Worm (Caenorhabditis elegans) whole organism, L2 larva: ENCODE data around the gene F13D11.4.

ENCODE experiments used
- C34F6.9 ChIP-seq: fragments of 150-350 bp; optimal IDR thresholded peaks from 2 replicates; lab custom pipeline; 2014; ENCODE audit warnings: missing biosample characterization, missing genetic modification characterization
- F13H6.1 ChIP-seq: sonication (generic microtip); optimal IDR thresholded peaks from 2 replicates; lab custom pipeline; 2016; ENCODE audit warnings: missing genetic modification characterization, missing compliant biosample characterization
- R02D3.7 ChIP-seq: fragments of 150-350 bp; optimal IDR thresholded peaks from 2 replicates; lab custom pipeline; 2014; ENCODE audit warnings: missing biosample characterization, missing genetic modification characterization
- Y55F3AM.14 ChIP-seq: fragments of 200-800 bp; sonication (Bioruptor generic); optimal IDR thresholded peaks from 2 replicates; lab custom pipeline; 2018; ENCODE audit warnings: mild to moderate bottlenecking, missing genetic modification characterization, missing compliant biosample characterization
- ZK546.5 ChIP-seq: sonication (generic microtip); optimal IDR thresholded peaks from 2 replicates; lab custom pipeline; 2017; ENCODE audit warnings: missing biosample characterization, missing genetic modification characterization
- alr-1 ChIP-seq: fragments of 150-350 bp; optimal IDR thresholded peaks from 2 replicates; lab custom pipeline; 2014; ENCODE audit warnings: missing biosample characterization, missing genetic modification characterization
- ama-1 ChIP-seq: fragments of 150-350 bp; optimal IDR thresholded peaks from 2 replicates; lab custom pipeline; 2018; ENCODE audit warnings: inconsistent platforms
- blmp-1 ChIP-seq: sonication (generic microtip); optimal IDR thresholded peaks from 2 replicates; lab custom pipeline; 2017; ENCODE audit warnings: missing genetic modification characterization, mild to moderate bottlenecking, missing compliant biosample characterization, antibody characterized with exemption, moderate library complexity; ENCODE audit not compliant: insufficient read depth
- ceh-16 ChIP-seq: fragments of 150-350 bp; optimal IDR thresholded peaks from 2 replicates; lab custom pipeline; 2014; ENCODE audit warnings: missing biosample characterization, missing genetic modification characterization
- ceh-82 ChIP-seq: fragments of 150-350 bp; optimal IDR thresholded peaks from 2 replicates; lab custom pipeline; 2014; ENCODE audit warnings: missing biosample characterization, missing genetic modification characterization
- dmd-4 ChIP-seq: sonication (generic microtip); optimal IDR thresholded peaks from 2 replicates; lab custom pipeline; 2017; ENCODE audit warnings: missing biosample characterization, missing genetic modification characterization
- egl-27 ChIP-seq: sonication (generic microtip); optimal IDR thresholded peaks from 3 replicates; lab custom pipeline; 2017; ENCODE audit warnings: missing biosample characterization, missing genetic modification reagents, missing genetic modification characterization
- elt-1 ChIP-seq: fragments of 150-350 bp; optimal IDR thresholded peaks from 2 replicates; lab custom pipeline; 2014; ENCODE audit warnings: missing biosample characterization, missing genetic modification characterization
- elt-3 ChIP-seq: sonication (generic microtip); optimal IDR thresholded peaks from 2 replicates; lab custom pipeline; 2017; ENCODE audit warnings: missing biosample characterization, missing genetic modification characterization
- fos-1 ChIP-seq: fragments of 150-350 bp; optimal IDR thresholded peaks from 2 replicates; lab custom pipeline; 2014; ENCODE audit warnings: missing biosample characterization, missing genetic modification characterization
- lin-11 ChIP-seq: fragments of 150-350 bp; sonication (generic microtip); optimal IDR thresholded peaks from 2 replicates; lab custom pipeline; 2014; ENCODE audit warnings: missing biosample characterization, missing genetic modification characterization, inconsistent platforms, mixed read lengths
- lin-39 ChIP-seq: fragments of 150-350 bp; optimal IDR thresholded peaks from 2 replicates; lab custom pipeline; 2014; ENCODE audit warnings: missing biosample characterization, missing genetic modification reagents, missing genetic modification characterization
- lsy-2 ChIP-seq, 2 experiments: fragments of 150-350 bp in 1 of 2; sonication (generic microtip) in 1 of 2; optimal IDR thresholded peaks; 2 replicates each; lab custom pipeline; 2014 to 2017; ENCODE audit warnings: missing biosample characterization in 2 of 2, missing genetic modification characterization in 2 of 2
- mab-5 ChIP-seq: fragments of 150-350 bp; optimal IDR thresholded peaks from 2 replicates; lab custom pipeline; 2014; ENCODE audit warnings: missing biosample characterization, missing genetic modification characterization
- mbf-1 ChIP-seq: sonication (generic microtip); optimal IDR thresholded peaks from 2 replicates; lab custom pipeline; 2017; ENCODE audit warnings: missing biosample characterization, missing genetic modification characterization
- mdl-1 ChIP-seq, 2 experiments: fragments of 150-350 bp in 1 of 2; sonication (generic microtip) in 1 of 2; optimal IDR thresholded peaks; 2 replicates each; lab custom pipeline; 2017; ENCODE audit warnings: missing biosample characterization in 2 of 2, missing genetic modification characterization in 2 of 2
- nhr-10 ChIP-seq: sonication (generic microtip); optimal IDR thresholded peaks from 2 replicates; lab custom pipeline; 2017; ENCODE audit warnings: missing biosample characterization, missing genetic modification characterization
- nhr-11 ChIP-seq: fragments of 150-350 bp; optimal IDR thresholded peaks from 2 replicates; lab custom pipeline; 2014; ENCODE audit warnings: missing biosample characterization, missing genetic modification characterization
- nhr-129 ChIP-seq: fragments of 150-350 bp; optimal IDR thresholded peaks from 2 replicates; lab custom pipeline; 2014; ENCODE audit warnings: missing biosample characterization, missing genetic modification characterization
- nhr-21 ChIP-seq: fragments of 150-350 bp; optimal IDR thresholded peaks from 2 replicates; lab custom pipeline; 2014; ENCODE audit warnings: missing biosample characterization, missing genetic modification characterization
- nhr-23 ChIP-seq: fragments of 150-350 bp; optimal IDR thresholded peaks from 2 replicates; lab custom pipeline; 2014; ENCODE audit warnings: missing biosample characterization, missing genetic modification reagents, missing genetic modification characterization
- nhr-237 ChIP-seq: fragments of 150-350 bp; optimal IDR thresholded peaks from 2 replicates; lab custom pipeline; 2014; ENCODE audit warnings: missing biosample characterization, missing genetic modification characterization
- nhr-25 ChIP-seq: fragments of 150-350 bp; sonication (generic microtip); optimal IDR thresholded peaks from 3 replicates; lab custom pipeline; 2014; ENCODE audit warnings: missing biosample characterization, missing genetic modification characterization
- nhr-6 ChIP-seq: fragments of 150-350 bp; optimal IDR thresholded peaks from 2 replicates; lab custom pipeline; 2014; ENCODE audit warnings: missing biosample characterization, missing genetic modification characterization
- nhr-77 ChIP-seq: fragments of 150-350 bp; optimal IDR thresholded peaks from 2 replicates; lab custom pipeline; 2014; ENCODE audit warnings: missing biosample characterization, missing genetic modification characterization
- peb-1 ChIP-seq: fragments of 150-350 bp; optimal IDR thresholded peaks from 2 replicates; lab custom pipeline; 2014; ENCODE audit warnings: missing biosample characterization, missing genetic modification characterization
- sem-4 ChIP-seq: fragments of 150-350 bp; optimal IDR thresholded peaks from 2 replicates; lab custom pipeline; 2014; ENCODE audit warnings: missing biosample characterization, missing genetic modification reagents, missing genetic modification characterization
- skn-1 ChIP-seq: sonication (generic microtip); optimal IDR thresholded peaks from 2 replicates; lab custom pipeline; 2017; ENCODE audit warnings: missing biosample characterization, missing genetic modification characterization
- sma-3 ChIP-seq: sonication (generic microtip); optimal IDR thresholded peaks from 2 replicates; lab custom pipeline; 2016; ENCODE audit warnings: missing genetic modification reagents, missing genetic modification characterization, missing compliant biosample characterization
- sma-9 ChIP-seq, 2 experiments: fragments of 150-350 bp in 1 of 2; sonication (generic microtip) in 1 of 2; optimal IDR thresholded peaks; 2 replicates each; lab custom pipeline; 2014 to 2016; ENCODE audit warnings: missing genetic modification characterization in 2 of 2, mild to moderate bottlenecking in 1 of 2, missing biosample characterization in 1 of 2, missing compliant biosample characterization in 1 of 2, missing genetic modification reagents in 1 of 2, moderate library complexity in 1 of 2
- snpc-4 ChIP-seq: fragments of 150-350 bp; optimal IDR thresholded peaks from 2 replicates; lab custom pipeline; 2014; ENCODE audit warnings: missing biosample characterization, missing genetic modification characterization
- unc-39 ChIP-seq: fragments of 150-350 bp; optimal IDR thresholded peaks from 2 replicates; lab custom pipeline; 2014; ENCODE audit warnings: missing biosample characterization, missing genetic modification characterization
- unc-55 ChIP-seq: fragments of 150-350 bp; sonication (generic microtip); optimal IDR thresholded peaks from 3 replicates; lab custom pipeline; 2014; ENCODE audit warnings: missing biosample characterization, missing genetic modification reagents, missing genetic modification characterization
- unc-62 ChIP-seq: fragments of 150-350 bp; optimal IDR thresholded peaks from 2 replicates; lab custom pipeline; 2014; ENCODE audit warnings: missing biosample characterization, missing genetic modification reagents, missing genetic modification characterization
- zag-1 ChIP-seq: fragments of 150-350 bp; optimal IDR thresholded peaks from 2 replicates; lab custom pipeline; 2014; ENCODE audit warnings: missing biosample characterization, missing genetic modification characterization
- ztf-1 ChIP-seq: fragments of 200-800 bp; sonication (Bioruptor generic); conservative IDR thresholded peaks from 2 replicates; pipeline ENCODE4 v1.3.6; 2022; ENCODE audit warnings: missing genetic modification characterization, missing compliant biosample characterization
- ztf-4 ChIP-seq: fragments of 150-350 bp; optimal IDR thresholded peaks from 2 replicates; lab custom pipeline; 2014; ENCODE audit warnings: missing biosample characterization, missing genetic modification characterization

F13D11.4 gene

ce11 chrX:5848703-5849102 is 14.1 kb upstream of the F13D11.4 start, which contains the start of gene atat-2:
Gene atat-2, plus strand, starts transcription at chrX:5849100.
- no peak for TF ChIP-seq fos-1
- TF ChIP-seq skn-1 (tag; lab: Kevin White, UChicago): no peak
- TF ChIP-seq sma-3 (GFP tag; lab: Kevin White, UChicago): no peak
- no peak for TF ChIP-seq elt-3
- peak; percentile 22 for TF ChIP-seq nhr-129 (tag; lab: Kevin White, UChicago)
- TF ChIP-seq peb-1 (tag; lab: Kevin White, UChicago): no peak
- peak; percentile 18 for TF ChIP-seq sma-9 (GFP tag; optimal IDR thresholded peaks at IDR 0.05; lab: Kevin White, UChicago)
- no peak for TF ChIP-seq sma-9 (tag; optimal IDR thresholded peaks at IDR 0.05; lab: Kevin White, UChicago)
- no peak for TF ChIP-seq nhr-77 (tag; lab: Kevin White, UChicago)
- TF ChIP-seq mdl-1 (tag; optimal IDR thresholded peaks at IDR 0.05; lab: Kevin White, UChicago): no peak
- peak; percentile 29 for TF ChIP-seq blmp-1 (tag; lab: Kevin White, UChicago)
- TF ChIP-seq unc-39 (tag; lab: Kevin White, UChicago): no peak
- no peak for TF ChIP-seq nhr-237 (tag; lab: Kevin White, UChicago)
- no peak for TF ChIP-seq ceh-16 (tag; lab: Kevin White, UChicago)
- TF ChIP-seq lin-11 (tag; lab: Kevin White, UChicago): no peak
- TF ChIP-seq ztf-1 (GFP tag; lab: Robert Waterston, UW): no peak
- TF ChIP-seq nhr-6 (tag; lab: Kevin White, UChicago): no peak

- TF ChIP-seq snpc-4 (tag; lab: Kevin White, UChicago) (peak; percentile 1), elt-3 (no peak), nhr-21 (tag; lab: Kevin White, UChicago) (no peak), mdl-1 (tag; optimal IDR thresholded peaks at IDR 0.05; lab: Kevin White, UChicago) (peak in 1 of 2 experiments; percentile 14), zag-1 (tag; lab: Kevin White, UChicago) (peak; percentile 1), C34F6.9 (tag; lab: Kevin White, UChicago) (peak; percentile 61), sma-9 (GFP tag; optimal IDR thresholded peaks at IDR 0.05; lab: Kevin White, UChicago) (peak; percentile 23), sma-9 (tag; optimal IDR thresholded peaks at IDR 0.05; lab: Kevin White, UChicago) (no peak), nhr-237 (tag; lab: Kevin White, UChicago) (no peak), unc-62 (GFP tag; lab: Kevin White, UChicago) (no peak), skn-1 (tag; lab: Kevin White, UChicago) (no peak), lsy-2 (tag; optimal IDR thresholded peaks at IDR 0.05; lab: Kevin White, UChicago) (peak; percentile 30 to 56), sem-4 (tag; lab: Kevin White, UChicago) (peak; percentile 20), nhr-129 (tag; lab: Kevin White, UChicago) (peak; percentile 23), ztf-4 (tag; lab: Kevin White, UChicago) (no peak), unc-55 (GFP tag; lab: Kevin White, UChicago) (peak; percentile 84), ama-1 (lab: Kevin White, UChicago) (no peak), egl-27 (tag; lab: Kevin White, UChicago) (no peak), dmd-4 (tag; lab: Kevin White, UChicago) (no peak), ceh-16 (tag; lab: Kevin White, UChicago) (no peak)
Measured at ce11 chrX:5847268-5847667, 12.7 kb upstream of the F13D11.4 start.

- TF ChIP-seq nhr-10 (tag; lab: Kevin White, UChicago) (peak; percentile 87), zag-1 (tag; lab: Kevin White, UChicago) (peak; percentile 97), ama-1 (lab: Kevin White, UChicago) (peak; percentile 61), C34F6.9 (tag; lab: Kevin White, UChicago) (peak; percentile 99), sma-3 (GFP tag; lab: Kevin White, UChicago) (peak; percentile 100), nhr-6 (tag; lab: Kevin White, UChicago) (peak; percentile 98), sem-4 (tag; lab: Kevin White, UChicago) (peak; percentile 99), nhr-11 (tag; lab: Kevin White, UChicago) (peak; percentile 82), lin-39 (tag; lab: Kevin White, UChicago) (peak; percentile 88), mbf-1 (no peak), nhr-237 (tag; lab: Kevin White, UChicago) (peak; percentile 87), elt-3 (no peak), alr-1 (peak; percentile 91), blmp-1 (tag; lab: Kevin White, UChicago) (peak; percentile 95), sma-9 (GFP tag; optimal IDR thresholded peaks at IDR 0.05; lab: Kevin White, UChicago) (peak; percentile 100), sma-9 (tag; optimal IDR thresholded peaks at IDR 0.05; lab: Kevin White, UChicago) (peak; percentile 78), nhr-77 (tag; lab: Kevin White, UChicago) (peak; percentile 86), nhr-21 (tag; lab: Kevin White, UChicago) (peak; percentile 100), nhr-23 (no peak), nhr-25 (tag; lab: Kevin White, UChicago) (peak; percentile 99), ceh-82 (tag; lab: Kevin White, UChicago) (peak; percentile 95), skn-1 (tag; lab: Kevin White, UChicago) (peak; percentile 74), Y55F3AM.14 (GFP tag; lab: Kevin White, UChicago) (peak; percentile 98), ZK546.5 (peak; percentile 82), R02D3.7 (tag; lab: Kevin White, UChicago) (peak; percentile 70), egl-27 (tag; lab: Kevin White, UChicago) (peak; percentile 99), peb-1 (tag; lab: Kevin White, UChicago) (peak; percentile 93), dmd-4 (tag; lab: Kevin White, UChicago) (peak; percentile 62), unc-55 (GFP tag; lab: Kevin White, UChicago) (peak; percentile 99), unc-62 (GFP tag; lab: Kevin White, UChicago) (peak; percentile 95), ceh-16 (tag; lab: Kevin White, UChicago) (peak; percentile 95), F13H6.1 (tag; lab: Kevin White, UChicago) (peak; percentile 99), fos-1 (peak; percentile 100), elt-1 (peak; percentile 78), snpc-4 (tag; lab: Kevin White, UChicago) (peak; percentile 92), mab-5 (tag; lab: Kevin White, UChicago) (peak; percentile 97)
Measured at ce11 chrX:5841060-5841642, 6.5 kb upstream of the F13D11.4 start, which contains the start of gene puf-9. Gene puf-9, plus strand, starts transcription at chrX:5841592.
